Worm (Caenorhabditis elegans): ENCODE results near the gene C07G1.15.

DNA sequence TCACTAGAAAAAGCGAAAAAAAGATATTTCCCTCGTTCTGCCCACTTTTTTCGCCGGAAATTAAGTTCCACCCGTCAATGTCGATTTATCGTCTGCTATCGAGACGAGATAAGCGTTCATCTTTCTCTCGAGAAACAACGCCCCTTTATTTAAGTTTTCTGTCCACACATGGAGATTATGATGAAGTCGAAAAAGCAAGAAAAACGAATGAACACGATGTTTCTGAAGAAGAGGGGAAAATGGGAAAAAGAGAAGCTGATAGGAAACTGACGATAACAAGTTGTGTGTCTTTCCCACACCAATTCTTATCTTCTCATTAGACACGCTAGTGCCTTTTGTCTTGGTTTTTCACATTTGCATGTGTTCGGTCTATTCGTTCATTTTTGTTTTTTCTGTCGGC, 5.0 kb downstream of the C07G1.15 start:
- TF ChIP-seq klf-2 (GFP tag; conservative IDR thresholded peaks at IDR 0.05) (no peak), cog-1 (tag; optimal IDR thresholded peaks at IDR 0.05) (no peak), T22C8.4 (GFP tag; IDR thresholded peaks at IDR 0.05) (no peak), tab-1 (GFP tag; IDR thresholded peaks at IDR 0.05) (no peak), ztf-23 (GFP tag; IDR thresholded peaks at IDR 0.05) (no peak), ztf-29 (GFP tag; IDR thresholded peaks at IDR 0.05) (no peak), med-1 (GFP tag; optimal IDR thresholded peaks at IDR 0.05; ENCODE audit: insufficient read depth) (no peak)
